ENCODE assay signal across 2 fruit fly cellular contexts in the genomic region with DNA sequence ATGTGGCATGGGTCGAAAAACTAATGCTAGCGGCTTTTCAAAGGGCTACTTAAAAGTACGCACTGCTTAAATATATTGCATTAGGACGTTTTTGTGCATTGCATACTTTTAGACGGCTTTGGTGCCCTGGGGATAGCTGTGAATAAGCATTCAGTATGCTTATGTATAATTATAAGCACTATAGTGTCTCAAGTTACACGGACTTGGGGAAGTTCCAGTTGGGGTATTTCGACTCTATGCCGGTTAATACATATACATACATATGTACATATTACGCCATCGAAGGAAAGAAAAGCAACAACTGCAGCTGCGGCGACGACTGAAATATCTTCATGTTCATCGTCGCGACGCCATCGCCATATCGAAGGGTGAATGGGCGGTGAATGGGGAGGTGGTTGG.
TF ChIP-seq lines count a peak whose summit lies in the region.

No protein-coding gene starts in this region.

- TF ChIP-seq CTCF in whole organism, embryonic (GFP tag; optimal IDR thresholded peaks at IDR 0.05; lab: Kevin White, UChicago), result peak; percentile 35

TF ChIP-seq in whole organism, embryonic, 481 proteins besides CTCF, POLR2A, EP300 and RAD21:
- TF ChIP-seq CkIIα-i1 (GFP tag; IDR thresholded peaks at IDR 0.05; lab: Robert Waterston, UW) (no peak), CG12769 (tag; optimal IDR thresholded peaks at IDR 0.05; lab: Kevin White, UChicago) (peak; percentile 30), gfzf (GFP tag; optimal IDR thresholded peaks at IDR 0.05; lab: Kevin White, UChicago) (peak; percentile 1), so (GFP tag; IDR thresholded peaks at IDR 0.05; lab: Robert Waterston, UW) (peak; percentile 62; the same call in 1 of the 3 replicates), lab (GFP tag; optimal IDR thresholded peaks at IDR 0.05; lab: Kevin White, UChicago) (no peak), CG6254 (GFP tag; optimal IDR thresholded peaks at IDR 0.05; lab: Kevin White, UChicago) (no peak), wek (GFP tag; optimal IDR thresholded peaks at IDR 0.05; lab: Kevin White, UChicago) (peak; percentile 62), Mad (GFP tag; optimal IDR thresholded peaks at IDR 0.05; lab: Kevin White, UChicago) (no peak), crol (GFP tag; IDR thresholded peaks at IDR 0.05; lab: Robert Waterston, UW) (peak; percentile 50; the same call in 1 of the 2 replicates), cg (GFP tag; optimal IDR thresholded peaks at IDR 0.05; lab: Kevin White, UChicago) (peak; percentile 26), Fer2 (tag; optimal IDR thresholded peaks at IDR 0.05; lab: Kevin White, UChicago) (no peak), CG31365 (tag; optimal IDR thresholded peaks at IDR 0.05; lab: Kevin White, UChicago) (peak; percentile 44), MTF-1 (GFP tag; optimal IDR thresholded peaks at IDR 0.05; lab: Kevin White, UChicago; ENCODE audit: borderline replicate concordance) (no peak), CG8290 (GFP tag; optimal IDR thresholded peaks at IDR 0.05; lab: Kevin White, UChicago) (no peak), CG8290 (tag; optimal IDR thresholded peaks at IDR 0.05; lab: Kevin White, UChicago) (peak in 1 of 2 experiments; percentile 23), Pdp1 (GFP tag; optimal IDR thresholded peaks at IDR 0.05; lab: Kevin White, UChicago) (peak in 1 of 2 experiments; percentile 70), CG2712 (tag; optimal IDR thresholded peaks at IDR 0.05; lab: Kevin White, UChicago) (no peak)
TF ChIP-seq in whole organism, embryonic: peak in this region for 9.

TF ChIP-seq in whole organism, wandering third instar larva, 38 proteins besides CTCF, POLR2A, EP300 and RAD21:
- peak; percentile 19 for TF ChIP-seq Myc (optimal IDR thresholded peaks at IDR 0.05; lab: Kevin White, UChicago)
- TF ChIP-seq Abd-B (GFP tag; optimal IDR thresholded peaks at IDR 0.05; lab: Kevin White, UChicago), result no peak
